Worm (Caenorhabditis elegans): ENCODE measurements around the gene srx-95.

DNA sequence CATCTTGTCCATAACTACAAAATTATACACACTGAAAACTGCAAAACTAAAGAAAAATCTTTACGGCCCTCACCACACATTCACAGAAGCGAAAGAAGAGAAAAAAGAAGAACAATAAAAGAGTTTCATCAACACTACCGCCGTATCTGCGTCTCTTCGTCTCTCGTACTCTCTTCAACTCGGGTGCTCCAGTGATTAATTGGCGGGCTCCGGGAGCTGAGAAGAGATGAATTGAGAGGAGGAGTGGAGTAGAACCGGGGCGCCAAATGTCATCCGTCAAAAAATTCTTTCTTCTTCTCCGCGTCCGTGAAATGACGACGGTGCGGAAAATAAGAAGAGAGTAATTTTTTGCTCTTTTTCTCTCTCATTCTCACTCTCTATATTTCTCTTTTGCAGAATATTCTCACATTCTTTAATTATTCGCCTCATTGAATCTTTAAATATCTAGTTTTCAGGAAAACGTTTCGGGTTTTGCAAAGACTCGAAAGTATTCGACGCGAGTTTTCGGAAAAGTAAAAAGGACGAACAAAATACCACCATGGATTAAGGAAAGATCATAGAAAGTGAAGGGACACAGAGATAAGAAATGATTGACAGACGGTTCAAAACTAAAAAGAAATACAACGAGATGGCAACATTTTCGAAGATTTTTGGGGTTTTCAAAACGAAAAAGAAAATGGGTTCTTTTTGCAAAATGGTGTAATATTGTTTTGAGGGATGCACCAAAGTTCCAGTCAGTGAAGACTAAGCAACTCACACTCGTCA is 46.9 kb downstream of the srx-95 start:
- TF ChIP-seq unc-62 (GFP tag; optimal IDR thresholded peaks at IDR 0.05) (no peak), sdz-38 (tag; optimal IDR thresholded peaks at IDR 0.05) (no peak), efl-1 (GFP tag; optimal IDR thresholded peaks at IDR 0.05) (no peak), mes-4 (tag; optimal IDR thresholded peaks at IDR 0.05) (no peak), chd-7 (tag; optimal IDR thresholded peaks at IDR 0.05) (no peak), hmg-1.2 (GFP tag; IDR thresholded peaks at IDR 0.05) (peak; percentile 51; the same call in 1 of the 2 replicates), zim-3 (tag; optimal IDR thresholded peaks at IDR 0.05) (no peak), F23B12.7 (tag; optimal IDR thresholded peaks at IDR 0.05; ENCODE audit: insufficient read depth) (no peak), ama-1 (optimal IDR thresholded peaks at IDR 0.05) (no peak), ama-1 (GFP tag; optimal IDR thresholded peaks at IDR 0.05) (no peak), nhr-80 (tag; optimal IDR thresholded peaks at IDR 0.05) (no peak), ztf-25 (GFP tag; IDR thresholded peaks at IDR 0.05) (no peak), lir-1 (GFP tag; conservative IDR thresholded peaks at IDR 0.05) (no peak)
